Worm (Caenorhabditis elegans): ENCODE data around the gene cyp-33E3.

DNA sequence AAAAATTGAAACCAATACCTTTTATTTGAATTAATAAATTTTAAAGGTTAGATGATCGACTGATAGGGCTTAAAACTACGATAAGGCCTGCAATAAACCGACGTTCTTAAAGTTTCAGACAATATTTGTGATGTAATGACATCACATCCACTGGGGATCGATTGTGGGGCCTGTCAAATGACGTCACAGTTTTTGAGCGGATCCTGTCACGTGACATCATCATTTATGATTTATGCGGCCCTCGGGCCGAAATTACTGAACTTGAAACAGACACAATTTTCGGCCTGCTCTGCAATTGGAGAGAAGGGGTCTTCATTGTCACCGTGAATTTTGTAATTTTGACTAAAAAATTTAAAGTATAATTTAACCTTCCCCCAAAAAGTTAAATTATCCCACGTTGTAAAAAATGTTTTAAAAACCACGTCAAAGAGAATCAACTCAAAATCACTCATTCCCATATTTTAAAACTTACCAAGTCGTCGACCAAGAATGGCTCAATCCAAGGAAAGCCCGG, 39.4 kb downstream of the cyp-33E3 start, which contains the start of gene C49C8.1:
- TF ChIP-seq nhr-11 (tag; optimal IDR thresholded peaks at IDR 0.05) (no peak), ceh-9 (tag; optimal IDR thresholded peaks at IDR 0.05) (no peak), fkh-6 (tag; optimal IDR thresholded peaks at IDR 0.05) (no peak), unc-55 (GFP tag; optimal IDR thresholded peaks at IDR 0.05) (no peak), pqm-1 (tag; optimal IDR thresholded peaks at IDR 0.05) (no peak), unc-3 (GFP tag; conservative IDR thresholded peaks at IDR 0.05) (no peak), unc-3 (tag; optimal IDR thresholded peaks at IDR 0.05) (no peak), sox-4 (tag; optimal IDR thresholded peaks at IDR 0.05) (no peak), ama-1 (optimal IDR thresholded peaks at IDR 0.05) (no peak), tbx-2 (tag; optimal IDR thresholded peaks at IDR 0.05) (no peak), ceh-31 (tag; optimal IDR thresholded peaks at IDR 0.05) (no peak)

All from whole organism, late embryonic.